Worm (Caenorhabditis elegans) whole organism, mixed stage, embryonic: ENCODE data around the gene mboa-3.

Experiments
- ces-1 ChIP-seq: fragments of 150-350 bp; optimal IDR thresholded peaks from 2 replicates; lab custom pipeline; 2014; ENCODE audit warnings: missing biosample characterization, missing genetic modification reagents, missing genetic modification characterization
- drap-1 ChIP-seq: fragments of 200-800 bp; sonication (Bioruptor generic); optimal IDR thresholded peaks from 3 replicates; lab custom pipeline; 2018; ENCODE audit warnings: mild to moderate bottlenecking, missing genetic modification characterization, missing compliant biosample characterization
- nhr-237 ChIP-seq: fragments of 150-350 bp; optimal IDR thresholded peaks from 2 replicates; lab custom pipeline; 2014; ENCODE audit warnings: missing biosample characterization, missing genetic modification characterization

DNA sequence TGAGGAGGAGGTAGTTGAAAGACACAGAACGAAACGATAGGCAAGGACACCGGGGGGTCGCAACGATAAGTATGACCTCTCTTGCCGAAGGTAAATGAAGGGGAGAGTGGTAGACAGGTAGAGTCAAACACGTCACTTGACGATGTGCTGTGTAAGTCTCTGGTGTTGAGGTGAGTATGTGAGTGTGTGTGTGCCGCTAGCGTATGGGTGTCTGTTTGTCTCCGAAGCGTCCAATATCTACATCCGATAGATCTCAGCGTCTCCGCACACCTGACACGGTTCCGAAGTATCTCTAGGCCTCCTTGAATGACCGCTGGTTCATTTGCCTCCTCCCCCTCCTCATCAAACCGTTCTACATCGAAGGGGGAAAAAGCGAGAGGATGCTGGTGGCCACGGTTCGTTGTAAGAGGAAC is 47.4 kb downstream of the mboa-3 start:
- TF ChIP-seq nhr-237 (no peak), drap-1 (GFP tag; lab: Kevin White, UChicago) (peak; percentile 69), ces-1 (no peak)
